Fruit fly (Drosophila melanogaster) whole organism, embryonic: Measurements from ENCODE around the gene CG4328.
A peak's percentile ranks its signal among the peaks of the same experiment; 100 is the strongest.

Experiments
- ATbp ChIP-seq: fragments of 200-800 bp; sonication (Bioruptor generic); optimal IDR thresholded peaks from 2 replicates; lab custom pipeline; 2017; ENCODE audit warnings: missing biosample characterization, mild to moderate bottlenecking, missing genetic modification characterization, missing genetic modification reagents
- Adf1 ChIP-seq: fragments of 200-800 bp; sonication (Bioruptor generic); IDR thresholded peaks from 2 replicates; pipeline ENCODE4 v1.3.6; 2022; ENCODE audit warnings: missing biosample characterization, missing genetic modification characterization
- Atf-2 ChIP-seq: fragments of 200-800 bp; sonication (Bioruptor generic); optimal IDR thresholded peaks from 2 replicates; lab custom pipeline; 2016; ENCODE audit warnings: missing biosample characterization, missing genetic modification characterization
- Awh ChIP-seq: fragments of 200-800 bp; sonication (Bioruptor generic); IDR thresholded peaks from 2 replicates; pipeline ENCODE4, ENCODE4 v1.3.6; 2022; ENCODE audit warnings: missing biosample characterization, missing genetic modification characterization
- B-H2 ChIP-seq: fragments of 200-800 bp; sonication (Bioruptor generic); optimal IDR thresholded peaks from 2 replicates; lab custom pipeline; 2018; ENCODE audit warnings: missing biosample characterization, mild to moderate bottlenecking, missing genetic modification characterization
- BtbVII ChIP-seq: fragments of 200-800 bp; sonication (Bioruptor generic); optimal IDR thresholded peaks from 3 replicates; lab custom pipeline; 2017; ENCODE audit warnings: missing biosample characterization, mild to moderate bottlenecking, missing genetic modification characterization
- CG11456 ChIP-seq: fragments of 200-800 bp; sonication (Bioruptor generic); IDR thresholded peaks from 3 replicates; pipeline ENCODE4 v1.3.6; 2022; ENCODE audit warnings: missing biosample characterization, missing genetic modification characterization
- CG12071 ChIP-seq: fragments of 200-800 bp; sonication (Bioruptor generic); optimal IDR thresholded peaks from 3 replicates; lab custom pipeline; 2018; ENCODE audit warnings: missing biosample characterization, mild to moderate bottlenecking, missing genetic modification characterization
- CG12942 ChIP-seq: fragments of 200-800 bp; sonication (Bioruptor generic); optimal IDR thresholded peaks from 3 replicates; lab custom pipeline; 2016; ENCODE audit warnings: missing biosample characterization, missing genetic modification characterization
- CG16815 ChIP-seq: fragments of 200-800 bp; sonication (Bioruptor generic); optimal IDR thresholded peaks from 3 replicates; lab custom pipeline; 2017; ENCODE audit warnings: missing biosample characterization, mild to moderate bottlenecking, missing genetic modification characterization
- CG17361 ChIP-seq: fragments of 200-800 bp; sonication (Bioruptor generic); IDR thresholded peaks from 3 replicates; pipeline ENCODE4 v1.3.6; 2022; ENCODE audit warnings: missing biosample characterization, missing genetic modification characterization
- CG18011 ChIP-seq: fragments of 200-800 bp; sonication (Bioruptor generic); optimal IDR thresholded peaks from 2 replicates; lab custom pipeline; 2017; ENCODE audit warnings: missing biosample characterization, missing genetic modification characterization, mild to moderate bottlenecking, moderate library complexity, missing genotype
- CG18262 ChIP-seq: fragments of 200-800 bp; optimal IDR thresholded peaks from 3 replicates; lab custom pipeline; 2019; ENCODE audit warnings: missing biosample characterization, mild to moderate bottlenecking, missing genetic modification characterization, moderate library complexity
- CG2712 ChIP-seq: fragments of 200-800 bp; optimal IDR thresholded peaks from 3 replicates; lab custom pipeline; 2019; ENCODE audit warnings: missing biosample characterization, mild to moderate bottlenecking, missing genetic modification characterization, moderate library complexity
- CG3407 ChIP-seq: fragments of 200-800 bp; sonication (Bioruptor generic); optimal IDR thresholded peaks from 2 replicates; lab custom pipeline; 2018; ENCODE audit warnings: missing biosample characterization, mild to moderate bottlenecking, missing genetic modification characterization
- CG4424 ChIP-seq: fragments of 200-800 bp; sonication (Bioruptor generic); optimal IDR thresholded peaks from 3 replicates; lab custom pipeline; 2016; ENCODE audit warnings: missing biosample characterization, missing genetic modification characterization
- CG4617 ChIP-seq: fragments of 200-800 bp; sonication (Bioruptor generic); optimal IDR thresholded peaks from 3 replicates; lab custom pipeline; 2016; ENCODE audit warnings: missing biosample characterization, missing genetic modification characterization, borderline replicate concordance
- CG7928 ChIP-seq: fragments of 200-800 bp; sonication (Bioruptor generic); optimal IDR thresholded peaks from 2 replicates; lab custom pipeline; 2017; ENCODE audit warnings: missing biosample characterization, mild to moderate bottlenecking, missing genetic modification characterization
- CG8089 ChIP-seq: fragments of 200-800 bp; sonication (Bioruptor generic); optimal IDR thresholded peaks from 3 replicates; lab custom pipeline; 2016; ENCODE audit warnings: missing biosample characterization, missing genetic modification characterization
- CG8281 ChIP-seq: fragments of 200-800 bp; sonication (Bioruptor generic); optimal IDR thresholded peaks from 2 replicates; lab custom pipeline; 2018; ENCODE audit warnings: missing biosample characterization, mild to moderate bottlenecking, missing genetic modification characterization, moderate library complexity
- CG8944 ChIP-seq: fragments of 200-800 bp; sonication (Bioruptor generic); optimal IDR thresholded peaks from 3 replicates; lab custom pipeline; 2016; ENCODE audit warnings: missing biosample characterization, missing genetic modification characterization
- Chrac-16 ChIP-seq: fragments of 200-800 bp; sonication (Bioruptor generic); optimal IDR thresholded peaks from 3 replicates; lab custom pipeline; 2016; ENCODE audit warnings: missing biosample characterization, missing genetic modification characterization
- Dad ChIP-seq: fragments of 200-800 bp; sonication (Bioruptor generic); optimal IDR thresholded peaks from 3 replicates; lab custom pipeline; 2016; ENCODE audit warnings: missing biosample characterization, missing genetic modification characterization
- Dek ChIP-seq: fragments of 200-800 bp; sonication (Bioruptor generic); optimal IDR thresholded peaks from 3 replicates; lab custom pipeline; 2019; ENCODE audit warnings: missing biosample characterization, mild to moderate bottlenecking, missing genetic modification characterization, moderate library complexity
- Fer1 ChIP-seq: fragments of 200-800 bp; sonication (Bioruptor generic); optimal IDR thresholded peaks from 2 replicates; lab custom pipeline; 2017; ENCODE audit warnings: missing biosample characterization, mild to moderate bottlenecking, missing genetic modification characterization
- HmgD ChIP-seq: fragments of 200-800 bp; sonication (Bioruptor generic); optimal IDR thresholded peaks from 3 replicates; lab custom pipeline; 2016; ENCODE audit warnings: missing biosample characterization, missing genetic modification characterization
- Hmr ChIP-seq: fragments of 200-800 bp; sonication (Bioruptor generic); optimal IDR thresholded peaks from 3 replicates; lab custom pipeline; 2017; ENCODE audit warnings: mild to moderate bottlenecking, missing biosample characterization, missing genetic modification reagents, missing genetic modification characterization
- Kr ChIP-seq: fragments of 200-800 bp; sonication (Bioruptor generic); optimal IDR thresholded peaks from 2 replicates; lab custom pipeline; 2017; ENCODE audit warnings: missing biosample characterization, mild to moderate bottlenecking, missing genetic modification characterization
- Lim3 ChIP-seq: fragments of 200-800 bp; sonication (Bioruptor generic); IDR thresholded peaks from 2 replicates; pipeline ENCODE4 v1.3.6; 2022; ENCODE audit warnings: missing biosample characterization, missing genetic modification characterization
- MBD-R2 ChIP-seq: fragments of 200-800 bp; sonication (Bioruptor generic); IDR thresholded peaks from 2 replicates; pipeline ENCODE4 v1.3.6; 2022; ENCODE audit warnings: missing biosample characterization, missing genetic modification characterization
- Oaz ChIP-seq: fragments of 200-800 bp; sonication (Bioruptor generic); IDR thresholded peaks from 2 replicates; pipeline ENCODE4 v1.3.6; 2022; ENCODE audit warnings: missing biosample characterization, missing genetic modification characterization
- Oli ChIP-seq: fragments of 200-800 bp; sonication (Bioruptor generic); optimal IDR thresholded peaks from 2 replicates; lab custom pipeline; 2018; ENCODE audit warnings: missing biosample characterization, mild to moderate bottlenecking, missing genetic modification characterization, moderate library complexity
- Poxn ChIP-seq: fragments of 200-800 bp; sonication (Bioruptor generic); IDR thresholded peaks from 2 replicates; pipeline ENCODE4 v1.3.6; 2022; ENCODE audit warnings: missing biosample characterization, missing genetic modification characterization
- Ptx1 ChIP-seq: fragments of 200-800 bp; sonication (Bioruptor generic); IDR thresholded peaks from 2 replicates; pipeline ENCODE4 v1.3.6; 2022; ENCODE audit warnings: missing biosample characterization, missing genetic modification characterization
- Sox102F ChIP-seq: fragments of 200-800 bp; sonication (Bioruptor generic); optimal IDR thresholded peaks from 2 replicates; lab custom pipeline; 2018; ENCODE audit warnings: missing biosample characterization, mild to moderate bottlenecking, missing genetic modification characterization, moderate library complexity
- Taf1 ChIP-seq: fragments of 200-800 bp; sonication (Bioruptor generic); IDR thresholded peaks from 2 replicates; pipeline ENCODE4 v1.3.6; 2022; ENCODE audit warnings: missing biosample characterization, missing genetic modification characterization
- Tbp ChIP-seq: fragments of >200 bp; optimal IDR thresholded peaks from 2 replicates; lab custom pipeline; 2018; ENCODE audit warnings: missing biosample characterization, missing genetic modification characterization
- Vsx1 ChIP-seq: fragments of 200-800 bp; sonication (Bioruptor generic); optimal IDR thresholded peaks from 2 replicates; lab custom pipeline; 2017; ENCODE audit warnings: missing biosample characterization, mild to moderate bottlenecking, missing genetic modification characterization, missing genetic modification reagents
- ap ChIP-seq: fragments of 200-800 bp; sonication (Bioruptor generic); IDR thresholded peaks from 2 replicates; pipeline ENCODE4 v1.3.6; 2022; ENCODE audit warnings: missing biosample characterization, missing genetic modification characterization
- bcd ChIP-seq: fragments of 200-800 bp; sonication (Bioruptor generic); optimal IDR thresholded peaks from 2 replicates; lab custom pipeline; 2017; ENCODE audit warnings: missing biosample characterization, mild to moderate bottlenecking, missing genetic modification characterization
- bigmax ChIP-seq: fragments of 200-800 bp; sonication (Bioruptor generic); optimal IDR thresholded peaks from 2 replicates; lab custom pipeline; 2018; ENCODE audit warnings: missing biosample characterization, mild to moderate bottlenecking, missing genetic modification characterization
- chn ChIP-seq: fragments of 200-800 bp; sonication (Bioruptor generic); optimal IDR thresholded peaks from 2 replicates; lab custom pipeline; 2016; ENCODE audit warnings: missing biosample characterization, missing genetic modification characterization
- croc ChIP-seq: fragments of 200-800 bp; sonication (Bioruptor generic); conservative IDR thresholded peaks from 3 replicates; pipeline ENCODE4 v1.3.6; 2022; ENCODE audit warnings: missing biosample characterization, missing genetic modification characterization
- dysf ChIP-seq: fragments of 200-800 bp; sonication (Bioruptor generic); IDR thresholded peaks from 3 replicates; pipeline ENCODE4 v1.3.6; 2022; ENCODE audit warnings: missing biosample characterization, missing genetic modification characterization
- eyg ChIP-seq: fragments of 200-800 bp; sonication (Bioruptor generic); optimal IDR thresholded peaks from 3 replicates; lab custom pipeline; 2016; ENCODE audit warnings: missing biosample characterization, missing genetic modification characterization
- gem ChIP-seq: fragments of 200-800 bp; sonication (Bioruptor generic); optimal IDR thresholded peaks from 2 replicates; lab custom pipeline; 2019; ENCODE audit warnings: missing biosample characterization, mild to moderate bottlenecking, missing genetic modification characterization, moderate library complexity
- lmd ChIP-seq: fragments of 200-800 bp; sonication (Bioruptor generic); IDR thresholded peaks from 2 replicates; pipeline ENCODE4 v1.3.6; 2022; ENCODE audit warnings: missing biosample characterization, missing genetic modification characterization
- mam ChIP-seq: fragments of 200-800 bp; sonication (Bioruptor generic); optimal IDR thresholded peaks from 3 replicates; lab custom pipeline; 2016; ENCODE audit warnings: missing biosample characterization, missing genetic modification characterization
- nau ChIP-seq: fragments of 200-800 bp; sonication (Bioruptor generic); optimal IDR thresholded peaks from 3 replicates; lab custom pipeline; 2017; ENCODE audit warnings: missing biosample characterization, mild to moderate bottlenecking, missing genetic modification characterization, missing genetic modification reagents
- odd ChIP-seq: fragments of 200-800 bp; sonication (Bioruptor generic); optimal IDR thresholded peaks from 2 replicates; lab custom pipeline; 2017; ENCODE audit warnings: missing biosample characterization, mild to moderate bottlenecking, missing genetic modification characterization
- slbo ChIP-seq: fragments of 200-800 bp; sonication (Bioruptor generic); IDR thresholded peaks from 2 replicates; pipeline ENCODE4 v1.3.6; 2022; ENCODE audit warnings: missing biosample characterization, missing genetic modification characterization
- trh ChIP-seq: fragments of 200-800 bp; sonication (Bioruptor generic); optimal IDR thresholded peaks from 2 replicates; lab custom pipeline; 2016; ENCODE audit warnings: missing biosample characterization, missing genetic modification characterization

Gene CG4328

dm6 chr3L:12336339-12336738, 40.4 kb upstream of the CG4328 start, which contains the start of gene CG10418 (continued):
- TF ChIP-seq Oaz (no peak), CG16815 (GFP tag; lab: Kevin White, UChicago) (no peak), chn (GFP tag; lab: Kevin White, UChicago) (peak; percentile 30), gem (tag; lab: Kevin White, UChicago) (peak; percentile 50), slbo (GFP tag; lab: Robert Waterston, UW) (peak; percentile 73), bcd (GFP tag; lab: Kevin White, UChicago) (peak; percentile 21), trh (GFP tag; lab: Kevin White, UChicago) (no peak), B-H2 (GFP tag; lab: Kevin White, UChicago) (no peak), Atf-2 (GFP tag; lab: Kevin White, UChicago) (no peak), CG7928 (GFP tag; lab: Kevin White, UChicago) (no peak), bigmax (GFP tag; lab: Kevin White, UChicago) (no peak), CG11456 (GFP tag; lab: Robert Waterston, UW) (no peak), CG8281 (tag; lab: Kevin White, UChicago) (no peak), Oli (no peak), CG17361 (GFP tag; lab: Robert Waterston, UW) (no peak; the same call in 2 of the 3 replicates), Hmr (GFP tag; lab: Kevin White, UChicago) (peak; percentile 23), Adf1 (GFP tag; lab: Robert Waterston, UW) (no peak), CG12942 (GFP tag; lab: Kevin White, UChicago) (peak; percentile 27), CG18011 (GFP tag; lab: Kevin White, UChicago) (peak; percentile 99), nau (GFP tag; lab: Kevin White, UChicago) (no peak), Ptx1 (peak; percentile 39), Poxn (GFP tag; lab: Robert Waterston, UW) (no peak), odd (GFP tag; lab: Kevin White, UChicago) (no peak), eyg (GFP tag; lab: Kevin White, UChicago) (no peak), ATbp (GFP tag; lab: Kevin White, UChicago) (no peak), CG12071 (GFP tag; lab: Kevin White, UChicago) (no peak), Lim3 (GFP tag; lab: Robert Waterston, UW) (no peak), Dek (tag; lab: Kevin White, UChicago) (peak; percentile 1), Awh (GFP tag; lab: Robert Waterston, UW) (no peak), CG4617 (GFP tag; lab: Kevin White, UChicago) (peak; percentile 21), HmgD (GFP tag; lab: Kevin White, UChicago) (peak; percentile 32), Sox102F (GFP tag; lab: Kevin White, UChicago) (peak; percentile 40), Vsx1 (GFP tag; lab: Kevin White, UChicago) (no peak), CG3407 (GFP tag; lab: Kevin White, UChicago) (no peak), croc (GFP tag; lab: Robert Waterston, UW) (no peak), Tbp (no peak), mam (GFP tag; lab: Kevin White, UChicago) (peak; percentile 52), BtbVII (no peak), CG2712 (tag; lab: Kevin White, UChicago) (peak; percentile 67), ap (GFP tag; lab: Robert Waterston, UW) (peak; percentile 5; the same call in 1 of the 2 replicates), Dad (GFP tag; lab: Kevin White, UChicago) (no peak), Fer1 (GFP tag; lab: Kevin White, UChicago) (no peak), CG8944 (no peak), MBD-R2 (GFP tag; lab: Robert Waterston, UW) (peak; percentile 52), Kr (GFP tag; lab: Kevin White, UChicago) (no peak), lmd (GFP tag; lab: Robert Waterston, UW) (no peak; the same call in 1 of the 2 replicates), CG18262 (tag; lab: Kevin White, UChicago) (no peak), Taf1 (GFP tag; lab: Robert Waterston, UW) (no peak), dysf (GFP tag; lab: Robert Waterston, UW) (no peak), Chrac-16 (peak; percentile 65), CG4424 (peak; percentile 49), CG8089 (GFP tag; lab: Kevin White, UChicago) (no peak)
